Worm (Caenorhabditis elegans) whole organism, late embryonic: ENCODE data around the gene cdc-25.4.

Experiments used
- fkh-10 ChIP-seq: fragments of 150-350 bp; optimal IDR thresholded peaks from 2 replicates; lab custom pipeline; 2014; ENCODE audit warnings: missing biosample characterization, missing genetic modification reagents, missing genetic modification characterization
- hlh-15 ChIP-seq: sonication (generic microtip); optimal IDR thresholded peaks from 2 replicates; lab custom pipeline; 2016; ENCODE audit warnings: missing genetic modification characterization, missing compliant biosample characterization
- madf-2 ChIP-seq: sonication (generic microtip); optimal IDR thresholded peaks from 2 replicates; lab custom pipeline; 2017; ENCODE audit warnings: missing genetic modification characterization, missing compliant biosample characterization
- nfya-1 ChIP-seq: sonication (generic microtip); optimal IDR thresholded peaks from 2 replicates; lab custom pipeline; 2017; ENCODE audit warnings: missing genetic modification characterization, mild to moderate bottlenecking, missing compliant biosample characterization, antibody characterized with exemption, moderate library complexity
- nhr-11 ChIP-seq: fragments of 150-350 bp; optimal IDR thresholded peaks from 2 replicates; lab custom pipeline; 2014; ENCODE audit warnings: missing biosample characterization, missing genetic modification characterization
- pha-4 ChIP-seq: fragments of 150-350 bp; optimal IDR thresholded peaks from 2 replicates; lab custom pipeline; 2018; ENCODE audit warnings: missing biosample characterization, missing genetic modification reagents, missing genetic modification characterization
- pqm-1 ChIP-seq: sonication (generic microtip); optimal IDR thresholded peaks from 2 replicates; lab custom pipeline; 2016; ENCODE audit warnings: missing genetic modification characterization, missing compliant biosample characterization

- TF ChIP-seq hlh-15 (tag; lab: Kevin White, UChicago) (no peak), nhr-11 (tag; lab: Kevin White, UChicago) (no peak), madf-2 (no peak), pha-4 (tag; lab: Kevin White, UChicago) (no peak), fkh-10 (GFP tag; lab: Kevin White, UChicago) (no peak), nfya-1 (no peak), pqm-1 (tag; lab: Kevin White, UChicago) (no peak)
These were observed 45.2 kb downstream of the cdc-25.4 start, which contains the start of gene F27E5.3 for ce11 chrII:10144092-10144491.
